Fruit fly (Drosophila melanogaster) whole organism, embryonic: ENCODE results near the gene CG15425.
A peak's percentile ranks its signal among the peaks of the same experiment; 100 is the strongest.

Source experiments
- Abd-B ChIP-seq: fragments of 200-800 bp; sonication (Bioruptor generic); optimal IDR thresholded peaks from 2 replicates; lab custom pipeline; 2018; ENCODE audit warnings: missing biosample characterization, mild to moderate bottlenecking, missing genetic modification characterization, moderate library complexity
- Atf3 ChIP-seq: fragments of 200-800 bp; sonication (Bioruptor generic); optimal IDR thresholded peaks from 3 replicates; lab custom pipeline; 2016; ENCODE audit warnings: missing biosample characterization, missing genetic modification characterization
- Atf6 ChIP-seq: fragments of 200-800 bp; sonication (Bioruptor generic); IDR thresholded peaks from 2 replicates; pipeline ENCODE4 v1.3.6; 2022; ENCODE audit warnings: missing biosample characterization, missing genetic modification characterization
- CG11093 ChIP-seq: fragments of 200-800 bp; sonication (Bioruptor generic); IDR thresholded peaks from 3 replicates; pipeline ENCODE4 v1.3.6; 2022; ENCODE audit warnings: missing biosample characterization, missing genetic modification characterization
- CG12071 ChIP-seq: fragments of 200-800 bp; sonication (Bioruptor generic); optimal IDR thresholded peaks from 3 replicates; lab custom pipeline; 2018; ENCODE audit warnings: missing biosample characterization, mild to moderate bottlenecking, missing genetic modification characterization
- CG12219 ChIP-seq: fragments of 200-800 bp; sonication (Bioruptor generic); optimal IDR thresholded peaks from 3 replicates; lab custom pipeline; 2018; ENCODE audit warnings: missing biosample characterization, mild to moderate bottlenecking, missing genetic modification characterization
- CG14667 ChIP-seq: fragments of 200-800 bp; sonication (Bioruptor generic); IDR thresholded peaks from 2 replicates; pipeline ENCODE4 v1.3.6; 2022; ENCODE audit warnings: missing biosample characterization, missing genetic modification characterization
- CG14965 ChIP-seq: fragments of 200-800 bp; sonication (Bioruptor generic); optimal IDR thresholded peaks from 2 replicates; lab custom pipeline; 2016; ENCODE audit warnings: missing biosample characterization, missing genetic modification characterization, borderline replicate concordance
- CG15269 ChIP-seq: fragments of 200-800 bp; sonication (Bioruptor generic); optimal IDR thresholded peaks from 2 replicates; lab custom pipeline; 2018; ENCODE audit warnings: missing biosample characterization, mild to moderate bottlenecking, missing genetic modification characterization, moderate library complexity
- CG1603 ChIP-seq: fragments of 200-800 bp; sonication (Bioruptor generic); optimal IDR thresholded peaks from 2 replicates; lab custom pipeline; 2019; ENCODE audit warnings: missing biosample characterization, mild to moderate bottlenecking, missing genetic modification characterization, moderate library complexity
- CG17829 ChIP-seq: fragments of 200-800 bp; optimal IDR thresholded peaks from 2 replicates; lab custom pipeline; 2019; ENCODE audit warnings: missing biosample characterization, mild to moderate bottlenecking, missing genetic modification characterization, moderate library complexity
- CG2116 ChIP-seq: fragments of 200-800 bp; sonication (Bioruptor generic); optimal IDR thresholded peaks from 3 replicates; lab custom pipeline; 2018; ENCODE audit warnings: missing biosample characterization, mild to moderate bottlenecking, missing genetic modification characterization
- CG2202 ChIP-seq: fragments of 200-800 bp; sonication (Bioruptor generic); optimal IDR thresholded peaks from 2 replicates; lab custom pipeline; 2018; ENCODE audit warnings: missing biosample characterization, mild to moderate bottlenecking, missing genetic modification characterization
- CG32772 ChIP-seq: fragments of 200-800 bp; sonication (Bioruptor generic); IDR thresholded peaks from 2 replicates; pipeline ENCODE4 v1.3.6; 2022; ENCODE audit warnings: missing biosample characterization, missing genetic modification characterization
- CG34422 ChIP-seq: fragments of 200-800 bp; sonication (Bioruptor generic); IDR thresholded peaks from 3 replicates; pipeline ENCODE4 v1.3.6; 2022; ENCODE audit warnings: missing biosample characterization, missing genetic modification characterization
- CG4282 ChIP-seq: fragments of 200-800 bp; sonication (Bioruptor generic); optimal IDR thresholded peaks from 2 replicates; lab custom pipeline; 2016; ENCODE audit warnings: missing biosample characterization, missing genetic modification characterization
- CG4617 ChIP-seq: fragments of 200-800 bp; sonication (Bioruptor generic); optimal IDR thresholded peaks from 3 replicates; lab custom pipeline; 2016; ENCODE audit warnings: missing biosample characterization, missing genetic modification characterization, borderline replicate concordance
- CG4820 ChIP-seq: fragments of 200-800 bp; sonication (Bioruptor generic); optimal IDR thresholded peaks from 3 replicates; lab custom pipeline; 2016; ENCODE audit warnings: missing biosample characterization, missing genetic modification characterization
- CG9727 ChIP-seq: fragments of 200-800 bp; sonication (Bioruptor generic); optimal IDR thresholded peaks from 3 replicates; lab custom pipeline; 2017; ENCODE audit warnings: missing biosample characterization, mild to moderate bottlenecking, missing genetic modification characterization
- Camta ChIP-seq: fragments of 200-800 bp; sonication (Bioruptor generic); optimal IDR thresholded peaks from 2 replicates; lab custom pipeline; 2016; ENCODE audit warnings: missing biosample characterization, missing genetic modification characterization
- Chrac-16 ChIP-seq: fragments of 200-800 bp; sonication (Bioruptor generic); optimal IDR thresholded peaks from 3 replicates; lab custom pipeline; 2016; ENCODE audit warnings: missing biosample characterization, missing genetic modification characterization
- D19A ChIP-seq: fragments of 200-800 bp; optimal IDR thresholded peaks from 3 replicates; lab custom pipeline; 2019; ENCODE audit warnings: missing biosample characterization, mild to moderate bottlenecking, missing genetic modification characterization, moderate library complexity
- Dfd ChIP-seq, 2 experiments: fragments of >200 bp; optimal IDR thresholded peaks; 2 replicates each; lab custom pipeline; 2017; ENCODE audit warnings: missing biosample characterization in 2 of 2, missing genetic modification characterization in 2 of 2
- Doc3 ChIP-seq: fragments of 200-800 bp; sonication (Bioruptor generic); IDR thresholded peaks from 3 replicates; pipeline ENCODE4 v1.3.6; 2022; ENCODE audit warnings: missing biosample characterization, missing genetic modification characterization; ENCODE audit not compliant: partially characterized antibody
- E2f2 ChIP-seq: fragments of 200-800 bp; sonication (Bioruptor generic); IDR thresholded peaks from 2 replicates; pipeline ENCODE4 v1.3.6; 2022; ENCODE audit warnings: missing biosample characterization, missing genetic modification characterization
- HmgD ChIP-seq: fragments of 200-800 bp; sonication (Bioruptor generic); optimal IDR thresholded peaks from 3 replicates; lab custom pipeline; 2016; ENCODE audit warnings: missing biosample characterization, missing genetic modification characterization
- Med ChIP-seq: fragments of 200-800 bp; sonication (Bioruptor generic); peaks from one replicate; lab custom pipeline; 2016; ENCODE audit warnings: missing biosample characterization, missing genetic modification characterization, mild to moderate bottlenecking, inconsistent platforms, moderate library complexity
- Mes4 ChIP-seq: fragments of 200-800 bp; sonication (Bioruptor generic); optimal IDR thresholded peaks from 2 replicates; lab custom pipeline; 2016; ENCODE audit warnings: missing biosample characterization, missing genetic modification characterization
- Nf-YB ChIP-seq: fragments of 200-800 bp; sonication (Bioruptor generic); optimal IDR thresholded peaks from 3 replicates; lab custom pipeline; 2019; ENCODE audit warnings: missing biosample characterization, mild to moderate bottlenecking, missing genetic modification characterization, moderate library complexity
- Oli ChIP-seq: fragments of 200-800 bp; sonication (Bioruptor generic); optimal IDR thresholded peaks from 2 replicates; lab custom pipeline; 2018; ENCODE audit warnings: missing biosample characterization, mild to moderate bottlenecking, missing genetic modification characterization, moderate library complexity
- Side ChIP-seq: fragments of 200-800 bp; sonication (Bioruptor generic); optimal IDR thresholded peaks from 2 replicates; lab custom pipeline; 2016; ENCODE audit warnings: missing biosample characterization, missing genetic modification characterization
- Sox102F ChIP-seq: fragments of 200-800 bp; sonication (Bioruptor generic); optimal IDR thresholded peaks from 2 replicates; lab custom pipeline; 2018; ENCODE audit warnings: missing biosample characterization, mild to moderate bottlenecking, missing genetic modification characterization, moderate library complexity
- cad ChIP-seq: fragments of >200 bp; optimal IDR thresholded peaks from 2 replicates; lab custom pipeline; 2017; ENCODE audit warnings: missing biosample characterization, missing genetic modification characterization
- dmrt99B ChIP-seq: fragments of 200-800 bp; sonication (Bioruptor generic); optimal IDR thresholded peaks from 2 replicates; lab custom pipeline; 2018; ENCODE audit warnings: missing biosample characterization, mild to moderate bottlenecking, missing genetic modification characterization, moderate library complexity
- ems ChIP-seq: fragments of 200-800 bp; sonication (Bioruptor generic); optimal IDR thresholded peaks from 3 replicates; lab custom pipeline; 2016; ENCODE audit warnings: missing biosample characterization, missing genetic modification characterization
- esg ChIP-seq: fragments of 200-800 bp; sonication (Bioruptor generic); conservative IDR thresholded peaks from 2 replicates; pipeline ENCODE4 v1.3.6; 2022; ENCODE audit warnings: missing biosample characterization, missing genetic modification characterization
- ewg ChIP-seq: fragments of 200-800 bp; sonication (Bioruptor generic); optimal IDR thresholded peaks from 3 replicates; lab custom pipeline; 2017; ENCODE audit warnings: mild to moderate bottlenecking, missing biosample characterization, missing genetic modification reagents, missing genetic modification characterization
- exex ChIP-seq: fragments of 200-800 bp; sonication (Bioruptor generic); optimal IDR thresholded peaks from 4 replicates; lab custom pipeline; 2018; ENCODE audit warnings: missing biosample characterization, mild to moderate bottlenecking, missing genetic modification characterization, moderate library complexity
- hb ChIP-seq: fragments of 200-800 bp; sonication (Bioruptor generic); IDR thresholded peaks from 3 replicates; pipeline ENCODE4 v1.3.6; 2022; ENCODE audit warnings: missing biosample characterization, missing genetic modification characterization; ENCODE audit not compliant: partially characterized antibody
- jumu ChIP-seq: fragments of 200-800 bp; sonication (Bioruptor generic); optimal IDR thresholded peaks from 3 replicates; lab custom pipeline; 2016; ENCODE audit warnings: missing biosample characterization, missing genetic modification characterization
- kni ChIP-seq: fragments of 200-800 bp; sonication (Bioruptor generic); optimal IDR thresholded peaks from 3 replicates; lab custom pipeline; 2017; ENCODE audit warnings: mild to moderate bottlenecking, missing biosample characterization, missing genetic modification reagents, missing genetic modification characterization
- luna ChIP-seq: fragments of 200-800 bp; sonication (Bioruptor generic); optimal IDR thresholded peaks from 2 replicates; lab custom pipeline; 2016; ENCODE audit warnings: missing biosample characterization, missing genetic modification characterization
- peb ChIP-seq: fragments of 200-800 bp; sonication (Bioruptor generic); IDR thresholded peaks from 2 replicates; pipeline ENCODE4 v1.3.6; 2022; ENCODE audit warnings: missing biosample characterization, missing genetic modification characterization
- row ChIP-seq: fragments of 200-800 bp; sonication (Bioruptor generic); IDR thresholded peaks from 3 replicates; pipeline ENCODE4 v1.3.6; 2022; ENCODE audit warnings: missing biosample characterization, missing genetic modification characterization
- scrt ChIP-seq: fragments of 200-800 bp; sonication (Bioruptor generic); optimal IDR thresholded peaks from 2 replicates; lab custom pipeline; 2018; ENCODE audit warnings: missing biosample characterization, mild to moderate bottlenecking, missing genetic modification characterization, moderate library complexity
- sim ChIP-seq: fragments of 200-800 bp; sonication (Bioruptor generic); IDR thresholded peaks from 2 replicates; pipeline ENCODE4 v1.3.6; 2022; ENCODE audit warnings: missing biosample characterization, missing genetic modification characterization
- stc ChIP-seq: fragments of 200-800 bp; sonication (Bioruptor generic); IDR thresholded peaks from 2 replicates; pipeline ENCODE4 v1.3.6; 2022; ENCODE audit warnings: missing biosample characterization, missing genetic modification characterization
- tll ChIP-seq, 2 experiments: fragments of 200-800 bp in 1 of 2; fragments of >200 bp in 1 of 2; sonication (Bioruptor generic) in 1 of 2; optimal IDR thresholded peaks; 2 replicates each; lab custom pipeline; 2017 to 2019; ENCODE audit warnings: missing biosample characterization in 2 of 2, missing genetic modification characterization in 2 of 2, mild to moderate bottlenecking in 1 of 2, moderate library complexity in 1 of 2
- tx ChIP-seq: fragments of 200-800 bp; sonication (Bioruptor generic); optimal IDR thresholded peaks from 2 replicates; lab custom pipeline; 2016; ENCODE audit warnings: missing biosample characterization, missing genetic modification characterization
- yki ChIP-seq: fragments of >200 bp; optimal IDR thresholded peaks from 3 replicates; lab custom pipeline; 2018
- zf30C ChIP-seq: fragments of 200-800 bp; sonication (Bioruptor generic); optimal IDR thresholded peaks from 3 replicates; lab custom pipeline; 2018; ENCODE audit warnings: missing biosample characterization, mild to moderate bottlenecking, missing genetic modification characterization

CG15425 gene

dm6 chr2L:4222921-4223279 lies 34.5 kb upstream of the CG15425 start (continued):
- TF ChIP-seq CG4617 = no peak
- TF ChIP-seq Chrac-16 (GFP tag; lab: Kevin White, UChicago) = peak; percentile 63
- peak; percentile 89 for TF ChIP-seq CG17829 (tag; lab: Kevin White, UChicago)
- TF ChIP-seq ems (GFP tag; lab: Kevin White, UChicago) = peak; percentile 8
- peak; percentile 49 for TF ChIP-seq Nf-YB (GFP tag; lab: Kevin White, UChicago)
- TF ChIP-seq CG2202 = peak; percentile 69
- TF ChIP-seq cad (GFP tag; lab: Kevin White, UChicago) = no peak
- TF ChIP-seq CG11093 = no peak
- no peak for TF ChIP-seq luna (GFP tag; lab: Kevin White, UChicago)
- TF ChIP-seq jumu = peak; percentile 21
- no peak for TF ChIP-seq CG14667
- peak; percentile 93 for TF ChIP-seq zf30C (GFP tag; lab: Kevin White, UChicago)
- TF ChIP-seq Atf6 (GFP tag; lab: Robert Waterston, UW) = peak; percentile 42; the same call in 1 of the 2 replicates
- no peak for TF ChIP-seq Camta (GFP tag; lab: Kevin White, UChicago)
- TF ChIP-seq CG4820 (GFP tag; lab: Kevin White, UChicago) = peak; percentile 57
- 0 out of 2 replicates have a peak, but pooled peaks have one; percentile 11 for TF ChIP-seq esg (GFP tag; lab: Robert Waterston, UW)
- no peak for TF ChIP-seq Doc3 (GFP tag; lab: Robert Waterston, UW)
- no peak for TF ChIP-seq hb (GFP tag; lab: Robert Waterston, UW)
- peak; percentile 13 for TF ChIP-seq CG1603 (tag; lab: Kevin White, UChicago)
- TF ChIP-seq stc = no peak
- TF ChIP-seq dmrt99B (tag; lab: Kevin White, UChicago) = peak; percentile 42
- no peak for TF ChIP-seq tll (GFP tag; optimal IDR thresholded peaks at IDR 0.05; lab: Kevin White, UChicago)
- no peak for TF ChIP-seq E2f2 (GFP tag; lab: Robert Waterston, UW)
- TF ChIP-seq scrt (GFP tag; lab: Kevin White, UChicago) = peak; percentile 40
- peak; percentile 73 for TF ChIP-seq D19A
- no peak for TF ChIP-seq CG4282 (GFP tag; lab: Kevin White, UChicago)
- peak; percentile 11 for TF ChIP-seq CG2116
- no peak for TF ChIP-seq CG12071
- TF ChIP-seq Dfd (GFP tag; optimal IDR thresholded peaks at IDR 0.05; lab: Kevin White, UChicago) = no peak
- TF ChIP-seq row (GFP tag; lab: Robert Waterston, UW) = peak; percentile 69
- peak; percentile 18 for TF ChIP-seq kni (GFP tag; lab: Kevin White, UChicago)
- TF ChIP-seq CG14965 = no peak
- peak; percentile 86 for TF ChIP-seq CG9727 (GFP tag; lab: Kevin White, UChicago)
- no peak for TF ChIP-seq tx (GFP tag; lab: Kevin White, UChicago)
- no peak for TF ChIP-seq CG32772 (GFP tag; lab: Robert Waterston, UW)
- peak; percentile 49 for TF ChIP-seq CG15269 (tag; lab: Kevin White, UChicago)
- TF ChIP-seq yki (lab: Kevin White, UChicago) = no peak
- peak; percentile 67 for TF ChIP-seq Oli (tag; lab: Kevin White, UChicago)
- TF ChIP-seq ewg (GFP tag; lab: Kevin White, UChicago) = peak; percentile 2
- peak; percentile 18; the same call in 1 of the 2 replicates for TF ChIP-seq sim (GFP tag; lab: Robert Waterston, UW)
- TF ChIP-seq HmgD (GFP tag; lab: Kevin White, UChicago) = no peak
- no peak for TF ChIP-seq Side
- peak; percentile 80 for TF ChIP-seq Med
- TF ChIP-seq peb (GFP tag; lab: Robert Waterston, UW) = no peak
- no peak for TF ChIP-seq exex (tag; lab: Kevin White, UChicago)
- no peak for TF ChIP-seq Atf3 (GFP tag; lab: Kevin White, UChicago)
- peak; percentile 34 for TF ChIP-seq Abd-B (GFP tag; lab: Kevin White, UChicago)
- TF ChIP-seq CG34422 = 0 out of 3 replicates have a peak, but pooled peaks have one; percentile 8
- TF ChIP-seq CG12219 = peak; percentile 4
- TF ChIP-seq Mes4 = no peak
- peak; percentile 35 for TF ChIP-seq Sox102F (GFP tag; lab: Kevin White, UChicago)
